Worm (Caenorhabditis elegans) whole organism, L4 larva: Measurements from ENCODE around the gene B0563.9.

Experiments used
- D1046.2 ChIP-seq: fragments of 200-800 bp; sonication (Bioruptor generic); IDR thresholded peaks from 2 replicates; pipeline ENCODE4 v1.3.6; 2022; ENCODE audit warnings: missing genetic modification characterization, missing compliant biosample characterization
- Y48G9A.11 ChIP-seq: fragments of 200-800 bp; sonication (Bioruptor generic); IDR thresholded peaks from 2 replicates; pipeline ENCODE4 v1.3.6; 2022; ENCODE audit warnings: missing genetic modification reagents, missing genetic modification characterization, missing compliant biosample characterization
- Y5F2A.4 ChIP-seq: fragments of 200-800 bp; sonication (Bioruptor generic); optimal IDR thresholded peaks from 2 replicates; lab custom pipeline; 2018; ENCODE audit warnings: mild to moderate bottlenecking, missing genetic modification characterization, missing compliant biosample characterization
- ZK546.5 ChIP-seq, 2 experiments: sonication (generic microtip); optimal IDR thresholded peaks; 2 replicates each; lab custom pipeline; 2017; ENCODE audit warnings: missing biosample characterization in 2 of 2, missing genetic modification characterization in 2 of 2
- aha-1 ChIP-seq: fragments of 150-350 bp; peaks from one replicate; lab custom pipeline; 2014; ENCODE audit warnings: missing biosample characterization, missing genetic modification characterization
- ama-1 ChIP-seq: fragments of 150-350 bp; optimal IDR thresholded peaks from 2 replicates; lab custom pipeline; 2014; ENCODE audit warnings: inconsistent platforms, mixed read lengths
- arid-1 ChIP-seq: fragments of 200-800 bp; sonication (Bioruptor generic); conservative IDR thresholded peaks from 2 replicates; pipeline ENCODE4 v1.3.6; 2022; ENCODE audit warnings: missing genetic modification reagents, missing genetic modification characterization, missing compliant biosample characterization
- ceh-28 ChIP-seq: fragments of 150-350 bp; optimal IDR thresholded peaks from 2 replicates; lab custom pipeline; 2014; ENCODE audit warnings: missing biosample characterization, missing genetic modification reagents, missing genetic modification characterization
- ceh-32 ChIP-seq: sonication (generic microtip); optimal IDR thresholded peaks from 2 replicates; lab custom pipeline; 2016; ENCODE audit warnings: mild to moderate bottlenecking, missing genetic modification characterization, missing compliant biosample characterization; ENCODE audit not compliant: poor library complexity
- cey-2 ChIP-seq: sonication (generic microtip); optimal IDR thresholded peaks from 3 replicates; lab custom pipeline; 2017; ENCODE audit warnings: missing genetic modification characterization, mild to moderate bottlenecking, missing compliant biosample characterization, antibody characterized with exemption, borderline replicate concordance; ENCODE audit not compliant: insufficient read depth
- daf-16 ChIP-seq, 3 experiments: sonication (generic microtip); optimal IDR thresholded peaks; 2 replicates each; lab custom pipeline; 2016 to 2017; ENCODE audit warnings: missing genetic modification characterization in 3 of 3, missing genetic modification reagents in 3 of 3, mild to moderate bottlenecking in 2 of 3, missing compliant biosample characterization in 2 of 3, missing biosample characterization in 1 of 3, moderate library complexity in 1 of 3
- dmd-6 ChIP-seq: fragments of 200-800 bp; sonication (Bioruptor generic); IDR thresholded peaks from 2 replicates; pipeline ENCODE4 v1.3.6; 2022; ENCODE audit warnings: missing genetic modification reagents, missing genetic modification characterization, missing compliant biosample characterization
- dmd-8 ChIP-seq: fragments of 200-800 bp; sonication (Bioruptor generic); IDR thresholded peaks from 2 replicates; pipeline ENCODE4 v1.3.6; 2022; ENCODE audit warnings: missing genetic modification characterization, missing compliant biosample characterization
- egl-43 ChIP-seq: fragments of 200-800 bp; sonication (Bioruptor generic); IDR thresholded peaks from 2 replicates; pipeline ENCODE4 v1.3.6; 2022; ENCODE audit warnings: missing genetic modification reagents, missing genetic modification characterization, missing compliant biosample characterization
- fkh-10 ChIP-seq: fragments of 150-350 bp; optimal IDR thresholded peaks from 2 replicates; lab custom pipeline; 2014; ENCODE audit warnings: missing biosample characterization, missing genetic modification reagents, missing genetic modification characterization
- gei-8 ChIP-seq: fragments of 200-800 bp; sonication (Bioruptor generic); optimal IDR thresholded peaks from 2 replicates; lab custom pipeline; 2018; ENCODE audit warnings: mild to moderate bottlenecking, missing genetic modification characterization, missing compliant biosample characterization
- hif-1 ChIP-seq, 2 experiments: sonication (generic microtip); optimal IDR thresholded peaks; 2 replicates each; lab custom pipeline; 2016 to 2017; ENCODE audit warnings: missing compliant biosample characterization in 2 of 2, missing genetic modification characterization in 2 of 2, missing genetic modification reagents in 2 of 2, missing genotype in 2 of 2, mild to moderate bottlenecking in 1 of 2
- hlh-11 ChIP-seq: fragments of 200-800 bp; sonication (Bioruptor generic); optimal IDR thresholded peaks from 2 replicates; lab custom pipeline; 2018; ENCODE audit warnings: mild to moderate bottlenecking, missing genetic modification characterization, missing compliant biosample characterization
- hmg-1.1 ChIP-seq: fragments of 200-800 bp; sonication (Bioruptor generic); IDR thresholded peaks from 2 replicates; pipeline ENCODE4 v1.3.6; 2022; ENCODE audit warnings: missing genetic modification reagents, missing genetic modification characterization, missing compliant biosample characterization
- lin-13 ChIP-seq: fragments of 150-350 bp; optimal IDR thresholded peaks from 2 replicates; lab custom pipeline; 2014; ENCODE audit warnings: missing biosample characterization, missing genetic modification reagents, missing genetic modification characterization
- mdl-1 ChIP-seq, 2 experiments: fragments of 150-350 bp in 1 of 2; sonication (generic microtip) in 1 of 2; optimal IDR thresholded peaks; 2 replicates each; lab custom pipeline; 2014 to 2017; ENCODE audit warnings: missing biosample characterization in 2 of 2, missing genetic modification characterization in 2 of 2
- mxl-3 ChIP-seq: fragments of 200-800 bp; sonication (Bioruptor generic); optimal IDR thresholded peaks from 2 replicates; lab custom pipeline; 2018; ENCODE audit warnings: mild to moderate bottlenecking, missing genetic modification characterization, missing compliant biosample characterization
- nhr-10 ChIP-seq: fragments of 150-350 bp; optimal IDR thresholded peaks from 2 replicates; lab custom pipeline; 2014; ENCODE audit warnings: missing biosample characterization, missing genetic modification characterization
- nhr-237 ChIP-seq: sonication (generic microtip); optimal IDR thresholded peaks from 2 replicates; lab custom pipeline; 2017; ENCODE audit warnings: missing biosample characterization, missing genetic modification characterization
- nhr-25 ChIP-seq: sonication (generic microtip); optimal IDR thresholded peaks from 2 replicates; lab custom pipeline; 2017; ENCODE audit warnings: missing genetic modification characterization, mild to moderate bottlenecking, missing compliant biosample characterization, antibody characterized with exemption, moderate library complexity, borderline replicate concordance; ENCODE audit not compliant: insufficient read depth
- nhr-28 ChIP-seq: fragments of 150-350 bp; optimal IDR thresholded peaks from 2 replicates; lab custom pipeline; 2014; ENCODE audit warnings: missing biosample characterization, missing genetic modification characterization
- nhr-77 ChIP-seq: fragments of 150-350 bp; optimal IDR thresholded peaks from 2 replicates; lab custom pipeline; 2014; ENCODE audit warnings: missing biosample characterization, missing genetic modification characterization
- php-3 ChIP-seq: fragments of 200-800 bp; sonication (Bioruptor generic); IDR thresholded peaks from 2 replicates; pipeline ENCODE4 v1.3.6; 2022; ENCODE audit warnings: missing genetic modification reagents, missing genetic modification characterization, missing compliant biosample characterization
- pqm-1 ChIP-seq: sonication (generic microtip); optimal IDR thresholded peaks from 2 replicates; lab custom pipeline; 2017; ENCODE audit warnings: missing biosample characterization, missing genetic modification characterization
- saeg-2 ChIP-seq: fragments of 200-800 bp; sonication (Bioruptor generic); IDR thresholded peaks from 2 replicates; pipeline ENCODE4 v1.3.6; 2022; ENCODE audit warnings: missing genetic modification reagents, missing genetic modification characterization, missing compliant biosample characterization
- sdz-12 ChIP-seq: fragments of 200-800 bp; sonication (Bioruptor generic); optimal IDR thresholded peaks from 2 replicates; lab custom pipeline; 2018; ENCODE audit warnings: mild to moderate bottlenecking, missing genetic modification characterization, missing compliant biosample characterization
- set-16 ChIP-seq: fragments of 200-800 bp; sonication (Bioruptor generic); IDR thresholded peaks from 2 replicates; pipeline ENCODE4 v1.3.6; 2022; ENCODE audit warnings: missing genetic modification reagents, missing genetic modification characterization, missing compliant biosample characterization
- spr-1 ChIP-seq: sonication (generic microtip); optimal IDR thresholded peaks from 2 replicates; lab custom pipeline; 2016; ENCODE audit warnings: mild to moderate bottlenecking, missing genetic modification characterization, missing compliant biosample characterization
- spr-3 ChIP-seq: fragments of 200-800 bp; sonication (Bioruptor generic); optimal IDR thresholded peaks from 2 replicates; lab custom pipeline; 2018; ENCODE audit warnings: mild to moderate bottlenecking, missing genetic modification characterization, missing compliant biosample characterization
- tag-97 ChIP-seq: fragments of 200-800 bp; sonication (Bioruptor generic); IDR thresholded peaks from 2 replicates; pipeline ENCODE4 v1.3.6; 2022; ENCODE audit warnings: missing genetic modification characterization, missing compliant biosample characterization
- unc-130 ChIP-seq: sonication (generic microtip); optimal IDR thresholded peaks from 2 replicates; lab custom pipeline; 2016; ENCODE audit warnings: missing genetic modification reagents, missing genetic modification characterization, missing compliant biosample characterization

Gene B0563.9

ce11 chrX:9150269-9150744 lies 18.0 kb upstream of the B0563.9 start, which contains the start of gene tmbi-4 (continued):
- TF ChIP-seq hif-1 (tag; optimal IDR thresholded peaks at IDR 0.05; lab: Kevin White, UChicago) (peak in 1 of 2 experiments; percentile 50), ZK546.5 (tag; optimal IDR thresholded peaks at IDR 0.05; lab: Kevin White, UChicago) (no peak), ceh-28 (no peak), gei-8 (GFP tag; lab: Kevin White, UChicago) (no peak), aha-1 (tag; lab: Kevin White, UChicago) (peak; percentile 51), nhr-10 (tag; lab: Kevin White, UChicago) (no peak), ceh-32 (tag; lab: Kevin White, UChicago) (no peak), sdz-12 (GFP tag; lab: Kevin White, UChicago) (no peak), ama-1 (lab: Kevin White, UChicago) (no peak), nhr-77 (tag; lab: Kevin White, UChicago) (peak; percentile 21), nhr-28 (tag; lab: Kevin White, UChicago) (peak; percentile 67), tag-97 (GFP tag; lab: Robert Waterston, UW) (no peak), nhr-237 (tag; lab: Kevin White, UChicago) (no peak), unc-130 (GFP tag; lab: Kevin White, UChicago) (no peak), arid-1 (no peak), hmg-1.1 (GFP tag; lab: Robert Waterston, UW) (peak; percentile 44), spr-3 (GFP tag; lab: Kevin White, UChicago) (no peak)

- TF ChIP-seq Y48G9A.11 (GFP tag; lab: Robert Waterston, UW) (no peak), set-16 (GFP tag; lab: Robert Waterston, UW) (no peak), D1046.2 (GFP tag; lab: Robert Waterston, UW) (no peak), fkh-10 (GFP tag; lab: Kevin White, UChicago) (no peak), dmd-8 (GFP tag; lab: Robert Waterston, UW) (no peak), lin-13 (GFP tag; lab: Kevin White, UChicago) (no peak), unc-130 (GFP tag; lab: Kevin White, UChicago) (no peak), Y5F2A.4 (GFP tag; lab: Kevin White, UChicago) (no peak), nhr-25 (tag; lab: Kevin White, UChicago) (no peak), mxl-3 (GFP tag; lab: Kevin White, UChicago) (no peak), spr-1 (tag; lab: Kevin White, UChicago) (no peak), cey-2 (tag; lab: Kevin White, UChicago) (no peak), mdl-1 (tag; optimal IDR thresholded peaks at IDR 0.05; lab: Kevin White, UChicago) (no peak), egl-43 (GFP tag; lab: Robert Waterston, UW) (no peak), nhr-237 (tag; lab: Kevin White, UChicago) (no peak)
- TF ChIP-seq, all 104 proteins: peak for 0
These were observed 14.1 kb upstream of the B0563.9 start, which contains the start of gene B0563.7 for ce11 chrX:9154216-9154615. B0563.7 (minus strand) TSS chrX:9154316.

ce11 chrX:9155751-9156150 lies 12.6 kb upstream of the B0563.9 start:
- TF ChIP-seq dmd-6 (GFP tag; lab: Robert Waterston, UW) (no peak), php-3 (GFP tag; lab: Robert Waterston, UW) (peak; percentile 95), daf-16 (GFP tag; optimal IDR thresholded peaks at IDR 0.05; lab: Kevin White, UChicago) (no peak), daf-16 (tag; optimal IDR thresholded peaks at IDR 0.05; lab: Kevin White, UChicago) (no peak), hlh-11 (tag; lab: Kevin White, UChicago) (peak; percentile 14), saeg-2 (no peak), nhr-77 (tag; lab: Kevin White, UChicago) (peak; percentile 3), nhr-28 (tag; lab: Kevin White, UChicago) (peak; percentile 66), pqm-1 (peak; percentile 64)
- TF ChIP-seq, all 104 proteins: peak for 5
